Worm (Caenorhabditis elegans) whole organism, young adult: ENCODE data around the gene R74.8.

Experiments
- egl-18 ChIP-seq: fragments of 200-800 bp; sonication (Bioruptor generic); IDR thresholded peaks from 2 replicates; pipeline ENCODE4 v1.3.6; 2022; ENCODE audit warnings: missing genetic modification reagents, missing genetic modification characterization, missing compliant biosample characterization
- unc-130 ChIP-seq: sonication (generic microtip); optimal IDR thresholded peaks from 2 replicates; lab custom pipeline; 2016; ENCODE audit warnings: missing genetic modification reagents, missing genetic modification characterization, missing compliant biosample characterization

ce11 chrIII:4224722-4225121 is 18.6 kb downstream of the R74.8 start:
- no peak for TF ChIP-seq egl-18 (GFP tag; lab: Robert Waterston, UW)
- TF ChIP-seq unc-130 (GFP tag; lab: Kevin White, UChicago), result no peak
